Worm (Caenorhabditis elegans) whole organism, L4 larva: ENCODE data around the gene cnep-1.

Experiments
- F26F4.8 ChIP-seq: fragments of 200-800 bp; sonication (Bioruptor generic); conservative IDR thresholded peaks from 2 replicates; pipeline ENCODE4 v1.3.6; 2022; ENCODE audit warnings: missing genetic modification characterization, missing compliant biosample characterization
- F49E8.2 ChIP-seq: sonication (generic microtip); optimal IDR thresholded peaks from 2 replicates; lab custom pipeline; 2016; ENCODE audit warnings: missing compliant biosample characterization, mild to moderate bottlenecking, missing genetic modification characterization, borderline replicate concordance
- T20F7.1 ChIP-seq: fragments of 200-800 bp; sonication (Bioruptor generic); optimal IDR thresholded peaks from 2 replicates; lab custom pipeline; 2018; ENCODE audit warnings: mild to moderate bottlenecking, missing genetic modification characterization, missing compliant biosample characterization
- T26A8.4 ChIP-seq: fragments of 200-800 bp; sonication (Bioruptor generic); IDR thresholded peaks from 2 replicates; pipeline ENCODE4 v1.3.6; 2022; ENCODE audit warnings: missing genetic modification characterization, missing compliant biosample characterization
- aha-1 ChIP-seq: fragments of 150-350 bp; peaks from one replicate; lab custom pipeline; 2014; ENCODE audit warnings: missing biosample characterization, missing genetic modification characterization
- ceh-20 ChIP-seq: fragments of 200-800 bp; sonication (Bioruptor generic); IDR thresholded peaks from 2 replicates; pipeline ENCODE4 v1.3.6; 2022; ENCODE audit warnings: missing genetic modification reagents, missing genetic modification characterization, missing compliant biosample characterization
- ceh-62 ChIP-seq: sonication (generic microtip); optimal IDR thresholded peaks from 2 replicates; lab custom pipeline; 2017; ENCODE audit warnings: missing biosample characterization, missing genetic modification characterization
- daf-16 ChIP-seq, 3 experiments: sonication (generic microtip); optimal IDR thresholded peaks; 2 replicates each; lab custom pipeline; 2016 to 2017; ENCODE audit warnings: missing genetic modification characterization in 3 of 3, missing genetic modification reagents in 3 of 3, mild to moderate bottlenecking in 2 of 3, missing compliant biosample characterization in 2 of 3, missing biosample characterization in 1 of 3, moderate library complexity in 1 of 3
- dmd-8 ChIP-seq: fragments of 200-800 bp; sonication (Bioruptor generic); IDR thresholded peaks from 2 replicates; pipeline ENCODE4 v1.3.6; 2022; ENCODE audit warnings: missing genetic modification characterization, missing compliant biosample characterization
- duxl-1 ChIP-seq: sonication (generic microtip); optimal IDR thresholded peaks from 2 replicates; lab custom pipeline; 2016; ENCODE audit warnings: mild to moderate bottlenecking, missing genetic modification characterization, moderate library complexity, missing compliant biosample characterization; ENCODE audit not compliant: poor library complexity
- dve-1 ChIP-seq: sonication (generic microtip); optimal IDR thresholded peaks from 2 replicates; lab custom pipeline; 2017; ENCODE audit warnings: antibody characterized with exemption, mild to moderate bottlenecking, missing genetic modification characterization, missing compliant biosample characterization; ENCODE audit not compliant: insufficient read depth
- fkh-10 ChIP-seq: fragments of 150-350 bp; optimal IDR thresholded peaks from 2 replicates; lab custom pipeline; 2014; ENCODE audit warnings: missing biosample characterization, missing genetic modification reagents, missing genetic modification characterization
- gei-8 ChIP-seq: fragments of 200-800 bp; sonication (Bioruptor generic); optimal IDR thresholded peaks from 2 replicates; lab custom pipeline; 2018; ENCODE audit warnings: mild to moderate bottlenecking, missing genetic modification characterization, missing compliant biosample characterization
- hlh-11 ChIP-seq: fragments of 200-800 bp; sonication (Bioruptor generic); optimal IDR thresholded peaks from 2 replicates; lab custom pipeline; 2018; ENCODE audit warnings: mild to moderate bottlenecking, missing genetic modification characterization, missing compliant biosample characterization
- hmg-1.1 ChIP-seq: fragments of 200-800 bp; sonication (Bioruptor generic); IDR thresholded peaks from 2 replicates; pipeline ENCODE4 v1.3.6; 2022; ENCODE audit warnings: missing genetic modification reagents, missing genetic modification characterization, missing compliant biosample characterization
- lin-1 ChIP-seq: fragments of 200-800 bp; sonication (Bioruptor generic); IDR thresholded peaks from 2 replicates; pipeline ENCODE4 v1.3.6; 2022; ENCODE audit warnings: missing genetic modification reagents, missing genetic modification characterization, missing compliant biosample characterization
- lsy-2 ChIP-seq, 2 experiments: fragments of 150-350 bp in 1 of 2; sonication (generic microtip) in 1 of 2; optimal IDR thresholded peaks; 2 replicates each; lab custom pipeline; 2014 to 2017; ENCODE audit warnings: missing biosample characterization in 2 of 2, missing genetic modification characterization in 2 of 2
- mdl-1 ChIP-seq, 2 experiments: fragments of 150-350 bp in 1 of 2; sonication (generic microtip) in 1 of 2; optimal IDR thresholded peaks; 2 replicates each; lab custom pipeline; 2014 to 2017; ENCODE audit warnings: missing biosample characterization in 2 of 2, missing genetic modification characterization in 2 of 2
- mep-1 ChIP-seq: fragments of 150-350 bp; sonication (generic microtip); optimal IDR thresholded peaks from 3 replicates; lab custom pipeline; 2014; ENCODE audit warnings: missing biosample characterization, missing genetic modification characterization
- nhr-11 ChIP-seq: fragments of 150-350 bp; optimal IDR thresholded peaks from 2 replicates; lab custom pipeline; 2014; ENCODE audit warnings: missing biosample characterization, missing genetic modification characterization
- nhr-237 ChIP-seq: sonication (generic microtip); optimal IDR thresholded peaks from 2 replicates; lab custom pipeline; 2017; ENCODE audit warnings: missing biosample characterization, missing genetic modification characterization
- nhr-28 ChIP-seq: fragments of 150-350 bp; optimal IDR thresholded peaks from 2 replicates; lab custom pipeline; 2014; ENCODE audit warnings: missing biosample characterization, missing genetic modification characterization
- nhr-48 ChIP-seq: sonication (generic microtip); optimal IDR thresholded peaks from 2 replicates; lab custom pipeline; 2016; ENCODE audit warnings: mild to moderate bottlenecking, missing genetic modification characterization, missing compliant biosample characterization
- pha-4 ChIP-seq, 2 experiments: fragments of 150-350 bp in 1 of 2; fragments of 200-800 bp in 1 of 2; sonication (Bioruptor generic) in 1 of 2; IDR thresholded peaks in 1 of 2; optimal IDR thresholded peaks in 1 of 2; 2 replicates each; pipeline versions ENCODE4 v1.3.6 to Lab custom; 2014 to 2022; ENCODE audit warnings: missing genetic modification characterization in 2 of 2, missing genetic modification reagents in 2 of 2, missing biosample characterization in 1 of 2, missing compliant biosample characterization in 1 of 2
- rbr-2 ChIP-seq: sonication (generic microtip); optimal IDR thresholded peaks from 2 replicates; lab custom pipeline; 2016; ENCODE audit warnings: missing genotype, missing genetic modification characterization, missing compliant biosample characterization
- tag-97 ChIP-seq: fragments of 200-800 bp; sonication (Bioruptor generic); IDR thresholded peaks from 2 replicates; pipeline ENCODE4 v1.3.6; 2022; ENCODE audit warnings: missing genetic modification characterization, missing compliant biosample characterization
- tra-1 ChIP-seq: fragments of 200-800 bp; sonication (Bioruptor generic); IDR thresholded peaks from 2 replicates; pipeline ENCODE4 v1.3.6; 2022; ENCODE audit warnings: missing genetic modification reagents, missing genetic modification characterization, missing compliant biosample characterization
- unc-130 ChIP-seq: sonication (generic microtip); optimal IDR thresholded peaks from 2 replicates; lab custom pipeline; 2016; ENCODE audit warnings: missing genetic modification reagents, missing genetic modification characterization, missing compliant biosample characterization
- unc-62 ChIP-seq, 3 experiments: fragments of 150-350 bp in 1 of 3; sonication (generic microtip); optimal IDR thresholded peaks in 2 of 3; peaks in 1 of 3; 1 replicate in 1 of 3; 2 replicates in 2 of 3; lab custom pipeline; 2014 to 2017; ENCODE audit warnings: missing biosample characterization in 3 of 3, missing genetic modification characterization in 3 of 3, missing genetic modification reagents in 3 of 3, missing genotype in 1 of 3
- zfp-2 ChIP-seq: sonication (generic microtip); optimal IDR thresholded peaks from 2 replicates; lab custom pipeline; 2016; ENCODE audit warnings: mild to moderate bottlenecking, missing genetic modification characterization, missing compliant biosample characterization

Gene cnep-1

DNA sequence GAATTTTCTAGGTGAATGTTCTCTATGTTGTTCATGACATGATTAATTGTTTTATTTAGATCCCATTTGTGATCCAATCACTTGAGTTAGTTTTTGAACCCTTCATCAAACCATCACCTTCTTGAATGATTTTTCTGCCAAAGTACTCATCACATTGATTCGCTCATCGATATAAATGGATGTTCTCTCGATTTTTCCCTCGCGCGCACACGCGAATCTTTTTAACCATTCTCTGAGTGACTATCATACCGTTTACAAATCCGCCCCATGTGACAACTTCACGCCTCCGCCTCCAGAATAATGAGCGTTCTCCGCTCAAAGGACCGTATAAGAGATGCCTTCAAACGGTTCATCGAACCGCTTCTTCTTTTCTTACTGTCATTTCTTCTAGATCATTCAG, 32.7 kb downstream of the cnep-1 start (continued):
- TF ChIP-seq ceh-62 (tag; lab: Kevin White, UChicago) = no peak

- TF ChIP-seq fkh-10 (GFP tag; lab: Kevin White, UChicago) = no peak
- no peak for TF ChIP-seq pha-4 (GFP tag; IDR thresholded peaks at IDR 0.05; lab: Robert Waterston, UW)
- no peak for TF ChIP-seq pha-4 (tag; optimal IDR thresholded peaks at IDR 0.05; lab: Kevin White, UChicago)
- no peak for TF ChIP-seq lin-1 (GFP tag; lab: Robert Waterston, UW)
- TF ChIP-seq aha-1 = peak; percentile 6
- TF ChIP-seq dmd-8 (GFP tag; lab: Robert Waterston, UW) = 0 out of 2 replicates have a peak, but pooled peaks have one; percentile 16
- TF ChIP-seq T26A8.4 (GFP tag; lab: Robert Waterston, UW) = 0 out of 2 replicates have a peak, but pooled peaks have one; percentile 8
- TF ChIP-seq, all 104 proteins: peak for 3
Observed at ce11 chrII:7343668-7344067, 33.5 kb downstream of the cnep-1 start.

DNA sequence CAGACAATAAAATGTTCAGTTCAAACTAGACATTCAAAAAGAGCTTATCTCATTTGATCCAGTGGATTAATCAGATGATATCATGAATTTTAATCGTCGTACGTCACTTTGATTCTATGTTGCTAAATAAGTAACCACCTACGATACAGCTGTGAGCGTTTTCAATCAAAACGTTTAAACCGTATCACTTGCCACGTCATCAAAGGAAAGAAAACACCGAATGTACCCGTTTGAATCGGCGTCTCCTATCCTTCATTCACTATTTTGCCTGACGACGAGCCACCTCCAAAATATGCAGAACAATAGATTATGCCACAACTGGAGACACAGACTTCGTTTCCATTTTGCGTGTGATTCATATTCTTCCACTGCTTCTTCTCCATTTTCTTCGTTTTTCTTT, 35.7 kb downstream of the cnep-1 start:
- no peak for TF ChIP-seq T20F7.1 (GFP tag; lab: Kevin White, UChicago)
- TF ChIP-seq nhr-237 = no peak
- TF ChIP-seq unc-62 (GFP tag; optimal IDR thresholded peaks at IDR 0.05 in 1 of 2; lab: Kevin White, UChicago) = peak in 1 of 2 experiments; percentile 98
- TF ChIP-seq unc-62 (tag; optimal IDR thresholded peaks at IDR 0.05; lab: Kevin White, UChicago) = no peak
- TF ChIP-seq ceh-20 = no peak
- TF ChIP-seq tra-1 = no peak
- TF ChIP-seq hlh-11 (tag; lab: Kevin White, UChicago) = peak; percentile 4

DNA sequence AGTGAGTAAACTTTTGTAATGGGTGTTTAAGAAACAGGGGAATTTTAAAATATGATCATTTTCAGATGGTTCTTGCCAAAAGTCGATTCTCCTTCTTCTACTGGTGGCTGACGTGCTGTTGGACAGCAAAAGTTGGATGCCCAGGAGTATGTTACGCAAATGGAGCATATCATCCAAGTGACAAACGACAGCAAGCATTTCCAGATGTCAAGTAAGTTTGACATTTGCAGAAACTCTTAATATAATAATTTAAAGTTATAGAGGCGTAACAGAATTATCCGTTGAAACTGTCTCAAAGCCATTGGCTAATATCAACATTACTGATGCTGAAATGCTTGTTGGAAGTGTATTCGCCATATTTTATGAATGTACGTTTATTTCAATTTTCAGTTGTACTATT, 37.9 kb downstream of the cnep-1 start:
- TF ChIP-seq unc-62 (GFP tag; optimal IDR thresholded peaks at IDR 0.05 in 1 of 2; lab: Kevin White, UChicago) (peak in 1 of 2 experiments; percentile 25), unc-62 (tag; optimal IDR thresholded peaks at IDR 0.05; lab: Kevin White, UChicago) (no peak), gei-8 (GFP tag; lab: Kevin White, UChicago) (no peak), aha-1 (peak; percentile 71), unc-130 (no peak), T26A8.4 (GFP tag; lab: Robert Waterston, UW) (0 out of 2 replicates have a peak, but pooled peaks have one; percentile 26), hmg-1.1 (GFP tag; lab: Robert Waterston, UW) (no peak), zfp-2 (tag; lab: Kevin White, UChicago) (no peak), F26F4.8 (no peak), rbr-2 (tag; lab: Kevin White, UChicago) (no peak), duxl-1 (tag; lab: Kevin White, UChicago) (peak; percentile 38)

- TF ChIP-seq nhr-11 (tag; lab: Kevin White, UChicago) = no peak
- peak in 1 of 2 experiments; percentile 27 for TF ChIP-seq mdl-1 (tag; optimal IDR thresholded peaks at IDR 0.05; lab: Kevin White, UChicago)
- TF ChIP-seq daf-16 (GFP tag; optimal IDR thresholded peaks at IDR 0.05; lab: Kevin White, UChicago) = no peak
- TF ChIP-seq daf-16 (tag; optimal IDR thresholded peaks at IDR 0.05; lab: Kevin White, UChicago) = peak; percentile 20
- peak; percentile 41 for TF ChIP-seq hlh-11 (tag; lab: Kevin White, UChicago)
- TF ChIP-seq nhr-28 (tag; lab: Kevin White, UChicago) = peak; percentile 23
- TF ChIP-seq dve-1 = peak; percentile 7
- peak; percentile 60 for TF ChIP-seq aha-1
- TF ChIP-seq nhr-48 (tag; lab: Kevin White, UChicago) = peak; percentile 31
- no peak for TF ChIP-seq T20F7.1 (GFP tag; lab: Kevin White, UChicago)
- TF ChIP-seq mep-1 = peak; percentile 25
- no peak for TF ChIP-seq tag-97 (GFP tag; lab: Robert Waterston, UW)
- peak in 1 of 2 experiments; percentile 45 for TF ChIP-seq lsy-2 (tag; optimal IDR thresholded peaks at IDR 0.05; lab: Kevin White, UChicago)
- TF ChIP-seq F49E8.2 (tag; lab: Kevin White, UChicago) = no peak
Observed at ce11 chrII:7352507-7352906, 42.4 kb downstream of the cnep-1 start, which contains the start of gene hsp-4. Gene hsp-4, minus strand, starts transcription at chrII:7352645.
